Worm (Caenorhabditis elegans) whole organism, late embryonic: ENCODE measurements around the gene cyc-2.1.

Source experiments
- C38D4.7 ChIP-seq: fragments of 200-800 bp; sonication (Bioruptor generic); optimal IDR thresholded peaks from 2 replicates; lab custom pipeline; 2018; ENCODE audit warnings: mild to moderate bottlenecking, missing genetic modification characterization, moderate library complexity, missing compliant biosample characterization
- Y22D7AL.16 ChIP-seq: sonication (generic microtip); optimal IDR thresholded peaks from 2 replicates; lab custom pipeline; 2016; ENCODE audit warnings: missing genetic modification characterization, missing compliant biosample characterization
- ceh-18 ChIP-seq: sonication (generic microtip); optimal IDR thresholded peaks from 2 replicates; lab custom pipeline; 2016; ENCODE audit warnings: missing genetic modification characterization, missing compliant biosample characterization
- ceh-19 ChIP-seq: fragments of 200-800 bp; sonication (Bioruptor generic); optimal IDR thresholded peaks from 2 replicates; lab custom pipeline; 2018; ENCODE audit warnings: mild to moderate bottlenecking, missing genetic modification characterization, missing compliant biosample characterization
- ceh-22 ChIP-seq: sonication (generic microtip); optimal IDR thresholded peaks from 2 replicates; lab custom pipeline; 2017; ENCODE audit warnings: missing biosample characterization, missing genetic modification characterization
- ceh-24 ChIP-seq: sonication (generic microtip); optimal IDR thresholded peaks from 2 replicates; lab custom pipeline; 2016; ENCODE audit warnings: mild to moderate bottlenecking, missing genetic modification characterization, missing compliant biosample characterization
- ceh-31 ChIP-seq: sonication (generic microtip); optimal IDR thresholded peaks from 2 replicates; lab custom pipeline; 2016; ENCODE audit warnings: missing genetic modification characterization, missing compliant biosample characterization
- ceh-34 ChIP-seq: sonication (generic microtip); optimal IDR thresholded peaks from 2 replicates; lab custom pipeline; 2016; ENCODE audit warnings: mild to moderate bottlenecking, missing genetic modification characterization, missing compliant biosample characterization
- ceh-6 ChIP-seq: fragments of 200-800 bp; sonication (Bioruptor generic); optimal IDR thresholded peaks from 2 replicates; lab custom pipeline; 2018; ENCODE audit warnings: mild to moderate bottlenecking, missing genetic modification characterization, missing compliant biosample characterization
- elt-2 ChIP-seq: sonication (generic microtip); optimal IDR thresholded peaks from 2 replicates; lab custom pipeline; 2016; ENCODE audit warnings: missing genetic modification reagents, missing genetic modification characterization, missing compliant biosample characterization
- elt-4 ChIP-seq: sonication (generic microtip); optimal IDR thresholded peaks from 2 replicates; lab custom pipeline; 2016; ENCODE audit warnings: missing genetic modification characterization, missing compliant biosample characterization
- ets-4 ChIP-seq: sonication (generic microtip); optimal IDR thresholded peaks from 2 replicates; lab custom pipeline; 2016; ENCODE audit warnings: missing genetic modification characterization, missing compliant biosample characterization
- gmeb-2 ChIP-seq: sonication (generic microtip); optimal IDR thresholded peaks from 2 replicates; lab custom pipeline; 2016; ENCODE audit warnings: missing genetic modification characterization, inconsistent platforms, missing compliant biosample characterization
- hlh-13 ChIP-seq: fragments of 200-800 bp; sonication (Bioruptor generic); optimal IDR thresholded peaks from 2 replicates; lab custom pipeline; 2018; ENCODE audit warnings: mild to moderate bottlenecking, missing genetic modification characterization, missing compliant biosample characterization
- hlh-8 ChIP-seq: sonication (generic microtip); optimal IDR thresholded peaks from 2 replicates; lab custom pipeline; 2016; ENCODE audit warnings: missing genotype, missing genetic modification characterization, missing compliant biosample characterization
- lim-6 ChIP-seq: sonication (generic microtip); optimal IDR thresholded peaks from 2 replicates; lab custom pipeline; 2016; ENCODE audit warnings: missing genetic modification characterization, missing compliant biosample characterization
- lin-11 ChIP-seq: fragments of 200-800 bp; sonication (Bioruptor generic); optimal IDR thresholded peaks from 2 replicates; lab custom pipeline; 2018; ENCODE audit warnings: mild to moderate bottlenecking, missing genetic modification characterization, missing compliant biosample characterization
- nfya-1 ChIP-seq: sonication (generic microtip); optimal IDR thresholded peaks from 2 replicates; lab custom pipeline; 2017; ENCODE audit warnings: missing genetic modification characterization, mild to moderate bottlenecking, missing compliant biosample characterization, antibody characterized with exemption, moderate library complexity
- nhr-232 ChIP-seq: sonication (generic microtip); optimal IDR thresholded peaks from 2 replicates; lab custom pipeline; 2016; ENCODE audit warnings: missing genetic modification characterization, missing compliant biosample characterization
- pat-9 ChIP-seq: fragments of 200-800 bp; sonication (Bioruptor generic); optimal IDR thresholded peaks from 2 replicates; lab custom pipeline; 2018; ENCODE audit warnings: mild to moderate bottlenecking, missing genetic modification characterization, moderate library complexity, missing compliant biosample characterization
- pha-2 ChIP-seq: sonication (generic microtip); optimal IDR thresholded peaks from 2 replicates; lab custom pipeline; 2017; ENCODE audit warnings: mild to moderate bottlenecking, missing genetic modification characterization, missing compliant biosample characterization
- pha-4 ChIP-seq: fragments of 150-350 bp; optimal IDR thresholded peaks from 2 replicates; lab custom pipeline; 2018; ENCODE audit warnings: missing biosample characterization, missing genetic modification reagents, missing genetic modification characterization
- pqm-1 ChIP-seq: sonication (generic microtip); optimal IDR thresholded peaks from 2 replicates; lab custom pipeline; 2016; ENCODE audit warnings: missing genetic modification characterization, missing compliant biosample characterization
- ref-2 ChIP-seq: sonication (generic microtip); optimal IDR thresholded peaks from 2 replicates; lab custom pipeline; 2016; ENCODE audit warnings: missing genetic modification characterization, missing compliant biosample characterization
- rnt-1 ChIP-seq: sonication (generic microtip); optimal IDR thresholded peaks from 2 replicates; lab custom pipeline; 2016; ENCODE audit warnings: missing genetic modification characterization, missing compliant biosample characterization
- sdc-2 ChIP-seq: sonication (generic microtip); optimal IDR thresholded peaks from 2 replicates; lab custom pipeline; 2016; ENCODE audit warnings: missing genotype, missing genetic modification characterization, missing compliant biosample characterization
- sox-4 ChIP-seq: sonication (generic microtip); optimal IDR thresholded peaks from 2 replicates; lab custom pipeline; 2017; ENCODE audit warnings: mild to moderate bottlenecking, missing genetic modification characterization, inconsistent platforms, missing compliant biosample characterization
- syd-9 ChIP-seq: sonication (generic microtip); optimal IDR thresholded peaks from 2 replicates; lab custom pipeline; 2016; ENCODE audit warnings: mild to moderate bottlenecking, missing genetic modification characterization, moderate library complexity, missing compliant biosample characterization
- tbx-2 ChIP-seq: sonication (generic microtip); optimal IDR thresholded peaks from 2 replicates; lab custom pipeline; 2016; ENCODE audit warnings: missing genetic modification characterization, missing compliant biosample characterization
- ttx-3 ChIP-seq: sonication (generic microtip); optimal IDR thresholded peaks from 2 replicates; lab custom pipeline; 2016; ENCODE audit warnings: missing genetic modification reagents, missing genetic modification characterization, missing compliant biosample characterization
- unc-55 ChIP-seq: sonication (generic microtip); optimal IDR thresholded peaks from 2 replicates; lab custom pipeline; 2017; ENCODE audit warnings: missing biosample characterization, missing genetic modification reagents, missing genetic modification characterization
- zip-5 ChIP-seq: sonication (generic microtip); optimal IDR thresholded peaks from 2 replicates; lab custom pipeline; 2016; ENCODE audit warnings: missing genetic modification characterization, missing compliant biosample characterization
- ztf-16 ChIP-seq: sonication (generic microtip); optimal IDR thresholded peaks from 2 replicates; lab custom pipeline; 2017; ENCODE audit warnings: missing genetic modification characterization, missing compliant biosample characterization

The cyc-2.1 gene

ce11 chrIV:4748408-4749105, at the start of gene cyc-2.1:
cyc-2.1 (minus strand) TSS chrIV:4749012.
- TF ChIP-seq nfya-1 (tag; lab: Kevin White, UChicago) (peak; percentile 62), ceh-34 (tag; lab: Kevin White, UChicago) (peak; percentile 37), ref-2 (tag; lab: Kevin White, UChicago) (peak; percentile 7), unc-55 (GFP tag; lab: Kevin White, UChicago) (peak; percentile 22), gmeb-2 (no peak), pha-2 (tag; lab: Kevin White, UChicago) (peak; percentile 28), ceh-6 (GFP tag; lab: Kevin White, UChicago) (no peak), syd-9 (tag; lab: Kevin White, UChicago) (no peak), ceh-22 (tag; lab: Kevin White, UChicago) (no peak), lin-11 (tag; lab: Kevin White, UChicago) (no peak), ets-4 (tag; lab: Kevin White, UChicago) (no peak), ttx-3 (tag; lab: Kevin White, UChicago) (no peak), ztf-16 (tag; lab: Kevin White, UChicago) (no peak), elt-2 (tag; lab: Kevin White, UChicago) (peak; percentile 62), tbx-2 (tag; lab: Kevin White, UChicago) (peak; percentile 9), ceh-31 (tag; lab: Kevin White, UChicago) (peak; percentile 43), ceh-18 (tag; lab: Kevin White, UChicago) (peak; percentile 15), ceh-19 (GFP tag; lab: Kevin White, UChicago) (no peak), pqm-1 (tag; lab: Kevin White, UChicago) (peak; percentile 6), sdc-2 (peak; percentile 27), hlh-8 (no peak), elt-4 (tag; lab: Kevin White, UChicago) (no peak), zip-5 (tag; lab: Kevin White, UChicago) (no peak), lim-6 (no peak), rnt-1 (tag; lab: Kevin White, UChicago) (peak; percentile 45), ceh-24 (tag; lab: Kevin White, UChicago) (no peak), C38D4.7 (GFP tag; lab: Kevin White, UChicago) (no peak)
- TF ChIP-seq, all 69 proteins: peak for 12

DNA sequence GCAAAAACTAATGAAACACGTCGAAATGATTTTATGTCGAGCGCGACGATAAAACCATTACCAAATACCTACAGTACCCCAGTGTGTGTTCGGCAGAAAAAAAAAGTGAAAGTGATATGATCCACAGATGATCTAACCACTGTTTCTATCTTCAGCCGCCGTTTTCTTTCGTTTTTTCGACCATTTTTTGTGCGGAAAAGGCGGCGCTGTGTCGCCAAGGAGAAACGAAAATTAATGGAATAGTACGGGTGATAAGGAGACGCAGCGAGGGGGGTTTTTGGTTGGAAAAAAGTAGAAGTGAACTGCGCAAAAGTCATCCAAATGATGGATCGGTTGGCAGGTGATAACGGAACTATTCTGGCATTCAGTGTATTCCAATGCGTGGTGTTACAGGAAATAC, 46.3 kb upstream of the cyc-2.1 start:
- TF ChIP-seq unc-55 (GFP tag; lab: Kevin White, UChicago) (no peak), nhr-232 (tag; lab: Kevin White, UChicago) (no peak), pat-9 (tag; lab: Kevin White, UChicago) (no peak), ceh-22 (tag; lab: Kevin White, UChicago) (no peak), elt-4 (tag; lab: Kevin White, UChicago) (no peak), syd-9 (tag; lab: Kevin White, UChicago) (no peak)

- TF ChIP-seq syd-9 (tag; lab: Kevin White, UChicago) (no peak), rnt-1 (tag; lab: Kevin White, UChicago) (no peak), pha-4 (tag; lab: Kevin White, UChicago) (no peak), hlh-13 (GFP tag; lab: Kevin White, UChicago) (no peak), Y22D7AL.16 (tag; lab: Kevin White, UChicago) (no peak), sox-4 (tag; lab: Kevin White, UChicago) (no peak)
Measured at ce11 chrIV:4789445-4789844, 40.6 kb upstream of the cyc-2.1 start, which contains the start of gene R11E3.1. R11E3.1 (plus strand) TSS chrIV:4789745.

- TF ChIP-seq tbx-2 (tag; lab: Kevin White, UChicago) (no peak), elt-2 (tag; lab: Kevin White, UChicago) (peak; percentile 29)
- TF ChIP-seq, all 69 proteins: peak for 1
Measured at ce11 chrIV:4788332-4788731, 39.5 kb upstream of the cyc-2.1 start, which contains the start of gene nhr-104. nhr-104 (minus strand) TSS chrIV:4788692.
